Worm (Caenorhabditis elegans) whole organism, early embryonic: ENCODE data around the gene H40L08.8.

Source experiments
- F13C5.2 ChIP-seq: sonication (generic microtip); optimal IDR thresholded peaks from 2 replicates; lab custom pipeline; 2017; ENCODE audit warnings: mild to moderate bottlenecking, missing genetic modification characterization, inconsistent platforms, missing compliant biosample characterization
- aly-1 ChIP-seq: sonication (generic microtip); optimal IDR thresholded peaks from 2 replicates; lab custom pipeline; 2016; ENCODE audit warnings: missing genetic modification characterization, missing compliant biosample characterization
- ama-1 ChIP-seq: fragments of 150-350 bp; optimal IDR thresholded peaks from 2 replicates; lab custom pipeline; 2014
- ceh-36 ChIP-seq: sonication (generic microtip); optimal IDR thresholded peaks from 2 replicates; lab custom pipeline; 2016; ENCODE audit warnings: missing genetic modification characterization, inconsistent platforms, missing compliant biosample characterization
- flt-1 ChIP-seq: fragments of 200-800 bp; sonication (Bioruptor generic); IDR thresholded peaks from 2 replicates; pipeline ENCODE4 v1.3.6; 2022; ENCODE audit warnings: missing genetic modification characterization, missing compliant biosample characterization
- hmbx-1 ChIP-seq: sonication (generic microtip); optimal IDR thresholded peaks from 2 replicates; lab custom pipeline; 2016; ENCODE audit warnings: mild to moderate bottlenecking, missing genetic modification characterization, missing compliant biosample characterization
- hmg-4 ChIP-seq: fragments of 200-800 bp; sonication (Bioruptor generic); optimal IDR thresholded peaks from 2 replicates; lab custom pipeline; 2018; ENCODE audit warnings: mild to moderate bottlenecking, missing genetic modification characterization, missing compliant biosample characterization
- hnd-1 ChIP-seq: sonication (generic microtip); optimal IDR thresholded peaks from 2 replicates; lab custom pipeline; 2016; ENCODE audit warnings: missing genetic modification characterization, missing compliant biosample characterization
- tbx-37 ChIP-seq: fragments of 200-800 bp; sonication (Bioruptor generic); conservative IDR thresholded peaks from 2 replicates; pipeline ENCODE4 v1.3.6; 2022; ENCODE audit warnings: missing genetic modification reagents, missing genetic modification characterization, missing compliant biosample characterization

DNA sequence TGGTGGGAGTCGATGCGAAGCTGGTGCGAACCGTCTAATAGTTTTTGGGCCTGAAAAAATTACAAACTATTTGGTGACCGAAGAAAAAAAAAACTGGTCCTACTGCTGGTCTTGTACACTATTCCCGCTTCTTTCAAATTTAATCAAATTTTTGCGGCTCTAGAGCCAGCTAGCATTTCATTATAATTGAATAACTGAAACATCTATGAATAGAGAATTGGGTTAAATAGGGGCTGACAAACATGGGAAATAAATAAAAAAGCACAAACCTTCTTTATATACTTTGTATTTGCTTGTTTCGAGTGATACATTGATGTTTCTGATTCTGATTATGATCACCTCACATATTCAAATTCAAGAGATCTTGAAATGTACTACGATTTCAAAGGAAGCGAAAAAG, 47.7 kb upstream of the H40L08.8 start:
- TF ChIP-seq ama-1, result no peak
- no peak for TF ChIP-seq hmbx-1 (tag; lab: Kevin White, UChicago)
- no peak for TF ChIP-seq ceh-36 (tag; lab: Kevin White, UChicago)
- no peak for TF ChIP-seq hmg-4 (GFP tag; lab: Kevin White, UChicago)
- TF ChIP-seq F13C5.2 (tag; lab: Kevin White, UChicago), result no peak
- TF ChIP-seq tbx-37 (GFP tag; lab: Robert Waterston, UW), result no peak
- no peak for TF ChIP-seq hnd-1
- TF ChIP-seq flt-1, result no peak
- no peak for TF ChIP-seq aly-1 (tag; lab: Kevin White, UChicago)
